Worm (Caenorhabditis elegans) whole organism, young adult: Measurements from ENCODE around the gene nhr-204.

ENCODE experiments used
- egl-18 ChIP-seq: fragments of 200-800 bp; sonication (Bioruptor generic); IDR thresholded peaks from 2 replicates; pipeline ENCODE4 v1.3.6; 2022; ENCODE audit warnings: missing genetic modification reagents, missing genetic modification characterization, missing compliant biosample characterization
- fkh-3 ChIP-seq: sonication (generic microtip); optimal IDR thresholded peaks from 2 replicates; lab custom pipeline; 2016; ENCODE audit warnings: mild to moderate bottlenecking, missing genetic modification characterization, missing compliant biosample characterization
- lin-26 ChIP-seq: fragments of 200-800 bp; sonication (Bioruptor generic); IDR thresholded peaks from 2 replicates; pipeline ENCODE4 v1.3.6; 2022; ENCODE audit warnings: missing genetic modification reagents, missing genetic modification characterization, missing compliant biosample characterization

ce11 chrV:254591-254990, 4.0 kb downstream of the nhr-204 start, which contains the start of gene str-121:
- TF ChIP-seq fkh-3 (tag; lab: Kevin White, UChicago) (no peak), lin-26 (no peak), egl-18 (GFP tag; lab: Robert Waterston, UW) (no peak)
